Fruit fly (Drosophila melanogaster) whole organism, embryonic: ENCODE measurements around the gene APP-BP1.

Experiments
- Atf3 ChIP-seq: fragments of 200-800 bp; sonication (Bioruptor generic); optimal IDR thresholded peaks from 3 replicates; lab custom pipeline; 2016; ENCODE audit warnings: missing biosample characterization, missing genetic modification characterization
- Bteb2 ChIP-seq: fragments of 200-800 bp; sonication (Bioruptor generic); optimal IDR thresholded peaks from 2 replicates; lab custom pipeline; 2016; ENCODE audit warnings: missing biosample characterization, missing genetic modification characterization
- CG10209 ChIP-seq: fragments of 200-800 bp; sonication (Bioruptor generic); optimal IDR thresholded peaks from 3 replicates; lab custom pipeline; 2017; ENCODE audit warnings: missing biosample characterization, mild to moderate bottlenecking, missing genetic modification characterization, missing genetic modification reagents
- CG11247 ChIP-seq: fragments of 200-800 bp; sonication (Bioruptor generic); IDR thresholded peaks from 2 replicates; pipeline ENCODE4 v1.3.6; 2022; ENCODE audit warnings: missing biosample characterization, missing genetic modification characterization
- CG1233 ChIP-seq: fragments of 200-800 bp; sonication (Bioruptor generic); optimal IDR thresholded peaks from 4 replicates; lab custom pipeline; 2018; ENCODE audit warnings: missing biosample characterization, mild to moderate bottlenecking, missing genetic modification characterization
- CG13123 ChIP-seq: fragments of 200-800 bp; sonication (Bioruptor generic); optimal IDR thresholded peaks from 2 replicates; lab custom pipeline; 2016; ENCODE audit warnings: missing biosample characterization, missing genetic modification characterization
- CG14710 ChIP-seq: fragments of 200-800 bp; sonication (Bioruptor generic); optimal IDR thresholded peaks from 3 replicates; lab custom pipeline; 2019; ENCODE audit warnings: missing biosample characterization, mild to moderate bottlenecking, missing genetic modification characterization, moderate library complexity
- CG14965 ChIP-seq: fragments of 200-800 bp; sonication (Bioruptor generic); optimal IDR thresholded peaks from 2 replicates; lab custom pipeline; 2016; ENCODE audit warnings: missing biosample characterization, missing genetic modification characterization, borderline replicate concordance
- CG1602 ChIP-seq: fragments of 200-800 bp; sonication (Bioruptor generic); optimal IDR thresholded peaks from 3 replicates; lab custom pipeline; 2016; ENCODE audit warnings: missing biosample characterization, missing genetic modification characterization
- CG2889 ChIP-seq: fragments of 200-800 bp; sonication (Bioruptor generic); IDR thresholded peaks from 3 replicates; pipeline ENCODE4 v1.3.6; 2022; ENCODE audit warnings: missing biosample characterization, missing genetic modification characterization
- CG30431 ChIP-seq: fragments of 200-800 bp; sonication (Bioruptor generic); optimal IDR thresholded peaks from 2 replicates; lab custom pipeline; 2017; ENCODE audit warnings: missing biosample characterization, missing genetic modification characterization
- CG31224 ChIP-seq: fragments of 200-800 bp; sonication (Bioruptor generic); IDR thresholded peaks from 2 replicates; pipeline ENCODE4 v1.3.6; 2022; ENCODE audit warnings: missing biosample characterization, missing genetic modification characterization
- CG34376 ChIP-seq: fragments of 200-800 bp; sonication (Bioruptor generic); optimal IDR thresholded peaks from 2 replicates; lab custom pipeline; 2018; ENCODE audit warnings: missing biosample characterization, mild to moderate bottlenecking, missing genetic modification characterization
- CG43689 ChIP-seq: fragments of 200-800 bp; sonication (Bioruptor generic); IDR thresholded peaks from 2 replicates; pipeline ENCODE4 v1.3.6; 2022; ENCODE audit warnings: missing biosample characterization, missing genetic modification characterization
- CG4730 ChIP-seq: fragments of 200-800 bp; sonication (Bioruptor generic); IDR thresholded peaks from 2 replicates; pipeline ENCODE4 v1.3.6; 2022; ENCODE audit warnings: missing biosample characterization, missing genetic modification characterization
- CG4820 ChIP-seq: fragments of 200-800 bp; sonication (Bioruptor generic); optimal IDR thresholded peaks from 3 replicates; lab custom pipeline; 2016; ENCODE audit warnings: missing biosample characterization, missing genetic modification characterization
- CG6689 ChIP-seq: fragments of 200-800 bp; sonication (Bioruptor generic); IDR thresholded peaks from 2 replicates; pipeline ENCODE4 v1.3.6; 2022; ENCODE audit warnings: missing biosample characterization, missing genetic modification characterization
- CG7963 ChIP-seq: fragments of 200-800 bp; sonication (Bioruptor generic); IDR thresholded peaks from 3 replicates; pipeline ENCODE4 v1.3.6; 2022; ENCODE audit warnings: missing biosample characterization, missing genetic modification characterization; ENCODE audit not compliant: partially characterized antibody
- CG7987 ChIP-seq: fragments of 200-800 bp; sonication (Bioruptor generic); optimal IDR thresholded peaks from 2 replicates; lab custom pipeline; 2018; ENCODE audit warnings: missing biosample characterization, mild to moderate bottlenecking, missing genetic modification characterization, moderate library complexity
- CG9215 ChIP-seq: fragments of 200-800 bp; sonication (Bioruptor generic); IDR thresholded peaks from 2 replicates; pipeline ENCODE4 v1.3.6; 2022; ENCODE audit warnings: missing biosample characterization, missing genetic modification characterization
- Chrac-16 ChIP-seq: fragments of 200-800 bp; sonication (Bioruptor generic); optimal IDR thresholded peaks from 3 replicates; lab custom pipeline; 2016; ENCODE audit warnings: missing biosample characterization, missing genetic modification characterization
- E2f2 ChIP-seq: fragments of 200-800 bp; sonication (Bioruptor generic); IDR thresholded peaks from 2 replicates; pipeline ENCODE4 v1.3.6; 2022; ENCODE audit warnings: missing biosample characterization, missing genetic modification characterization
- Hr51 ChIP-seq, 2 experiments: fragments of 200-800 bp; sonication (Bioruptor generic); optimal IDR thresholded peaks; 2 replicates in 1 of 2; 3 replicates in 1 of 2; lab custom pipeline; 2016 to 2018; ENCODE audit warnings: missing biosample characterization in 2 of 2, missing genetic modification characterization in 2 of 2, mild to moderate bottlenecking in 1 of 2, moderate library complexity in 1 of 2
- Meics ChIP-seq: fragments of 200-800 bp; sonication (Bioruptor generic); optimal IDR thresholded peaks from 2 replicates; lab custom pipeline; 2017; ENCODE audit warnings: missing biosample characterization, mild to moderate bottlenecking, missing genetic modification characterization
- NC2β ChIP-seq: fragments of 200-800 bp; sonication (Bioruptor generic); optimal IDR thresholded peaks from 2 replicates; lab custom pipeline; 2016; ENCODE audit warnings: missing biosample characterization, missing genetic modification characterization
- Nf-YA ChIP-seq: fragments of 200-800 bp; sonication (Bioruptor generic); IDR thresholded peaks from 2 replicates; pipeline ENCODE4 v1.3.6; 2022; ENCODE audit warnings: missing biosample characterization, missing genetic modification characterization
- Nf-YB ChIP-seq: fragments of 200-800 bp; sonication (Bioruptor generic); optimal IDR thresholded peaks from 3 replicates; lab custom pipeline; 2019; ENCODE audit warnings: missing biosample characterization, mild to moderate bottlenecking, missing genetic modification characterization, moderate library complexity
- Nf-YC ChIP-seq: fragments of 200-800 bp; optimal IDR thresholded peaks from 3 replicates; lab custom pipeline; 2019; ENCODE audit warnings: missing biosample characterization, mild to moderate bottlenecking, missing genetic modification characterization, moderate library complexity
- Optix ChIP-seq: fragments of 200-800 bp; sonication (Bioruptor generic); IDR thresholded peaks from 3 replicates; pipeline ENCODE4 v1.3.6; 2022; ENCODE audit warnings: missing biosample characterization, missing genetic modification characterization
- Taf1 ChIP-seq: fragments of 200-800 bp; sonication (Bioruptor generic); IDR thresholded peaks from 2 replicates; pipeline ENCODE4 v1.3.6; 2022; ENCODE audit warnings: missing biosample characterization, missing genetic modification characterization
- crol ChIP-seq: fragments of 200-800 bp; sonication (Bioruptor generic); IDR thresholded peaks from 2 replicates; pipeline ENCODE4 v1.3.6; 2022; ENCODE audit warnings: missing biosample characterization, missing genetic modification characterization
- danr ChIP-seq: fragments of 200-800 bp; sonication (Bioruptor generic); IDR thresholded peaks from 2 replicates; pipeline ENCODE4 v1.3.6; 2022; ENCODE audit warnings: missing biosample characterization, missing genetic modification characterization
- dysf ChIP-seq: fragments of 200-800 bp; sonication (Bioruptor generic); IDR thresholded peaks from 3 replicates; pipeline ENCODE4 v1.3.6; 2022; ENCODE audit warnings: missing biosample characterization, missing genetic modification characterization
- eve ChIP-seq, 2 experiments: fragments of >200 bp; optimal IDR thresholded peaks; 2 replicates each; lab custom pipeline; 2017; ENCODE audit warnings: missing biosample characterization in 2 of 2, missing genetic modification characterization in 2 of 2
- gce ChIP-seq: fragments of 200-800 bp; sonication (Bioruptor generic); IDR thresholded peaks from 3 replicates; pipeline ENCODE4 v1.3.6; 2022; ENCODE audit warnings: missing biosample characterization, missing genetic modification characterization
- gfzf ChIP-seq: fragments of 200-800 bp; sonication (Bioruptor generic); optimal IDR thresholded peaks from 2 replicates; lab custom pipeline; 2016; ENCODE audit warnings: missing biosample characterization, mild to moderate bottlenecking, missing genetic modification characterization, moderate library complexity
- gsb-n ChIP-seq: fragments of 200-800 bp; sonication (Bioruptor generic); optimal IDR thresholded peaks from 3 replicates; lab custom pipeline; 2018; ENCODE audit warnings: missing biosample characterization, mild to moderate bottlenecking, missing genetic modification characterization
- ham ChIP-seq: fragments of 200-800 bp; sonication (Bioruptor generic); IDR thresholded peaks from 2 replicates; pipeline ENCODE4 v1.3.6; 2022; ENCODE audit warnings: missing biosample characterization, missing genetic modification characterization
- hbn ChIP-seq: fragments of 200-800 bp; sonication (Bioruptor generic); IDR thresholded peaks from 2 replicates; pipeline ENCODE4 v1.3.6; 2022; ENCODE audit warnings: missing biosample characterization, missing genetic modification characterization; ENCODE audit not compliant: partially characterized antibody
- insv ChIP-seq, 2 experiments: fragments of 200-800 bp; sonication (Bioruptor generic); optimal IDR thresholded peaks; 3 replicates each; lab custom pipeline; 2016 to 2018; ENCODE audit warnings: missing biosample characterization in 2 of 2, missing genetic modification characterization in 2 of 2
- kah ChIP-seq: fragments of 200-800 bp; sonication (Bioruptor generic); optimal IDR thresholded peaks from 2 replicates; lab custom pipeline; 2018; ENCODE audit warnings: missing biosample characterization, mild to moderate bottlenecking, missing genetic modification characterization
- luna ChIP-seq: fragments of 200-800 bp; sonication (Bioruptor generic); optimal IDR thresholded peaks from 2 replicates; lab custom pipeline; 2016; ENCODE audit warnings: missing biosample characterization, missing genetic modification characterization
- oc ChIP-seq: fragments of 200-800 bp; sonication (Bioruptor generic); optimal IDR thresholded peaks from 2 replicates; lab custom pipeline; 2018; ENCODE audit warnings: missing biosample characterization, mild to moderate bottlenecking, missing genetic modification characterization, moderate library complexity
- peb ChIP-seq: fragments of 200-800 bp; sonication (Bioruptor generic); IDR thresholded peaks from 2 replicates; pipeline ENCODE4 v1.3.6; 2022; ENCODE audit warnings: missing biosample characterization, missing genetic modification characterization
- pum ChIP-seq: fragments of 200-800 bp; sonication (Bioruptor generic); optimal IDR thresholded peaks from 2 replicates; lab custom pipeline; 2016; ENCODE audit warnings: missing biosample characterization, missing genetic modification characterization
- sc ChIP-seq, 3 experiments: fragments of >200 bp in 2 of 3; fragments of 200-800 bp in 1 of 3; sonication (Bioruptor generic) in 1 of 3; optimal IDR thresholded peaks; 2 replicates in 2 of 3; 3 replicates in 1 of 3; lab custom pipeline; 2017; ENCODE audit warnings: mild to moderate bottlenecking in 1 of 3, missing biosample characterization in 1 of 3, missing genetic modification characterization in 1 of 3, missing genetic modification reagents in 1 of 3
- sens-2 ChIP-seq: fragments of 200-800 bp; sonication (Bioruptor generic); IDR thresholded peaks from 2 replicates; pipeline ENCODE4 v1.3.6; 2022; ENCODE audit warnings: missing biosample characterization, missing genetic modification characterization
- stc ChIP-seq: fragments of 200-800 bp; sonication (Bioruptor generic); IDR thresholded peaks from 2 replicates; pipeline ENCODE4 v1.3.6; 2022; ENCODE audit warnings: missing biosample characterization, missing genetic modification characterization
- ttk ChIP-seq: fragments of 200-800 bp; sonication (Bioruptor generic); IDR thresholded peaks from 2 replicates; pipeline ENCODE4 v2.1.2; 2022; ENCODE audit warnings: missing biosample characterization, missing genetic modification characterization
- tup ChIP-seq: fragments of 200-800 bp; sonication (Bioruptor generic); optimal IDR thresholded peaks from 2 replicates; lab custom pipeline; 2016; ENCODE audit warnings: missing biosample characterization, mild to moderate bottlenecking, missing genetic modification characterization, moderate library complexity
- zfh1 ChIP-seq: fragments of 200-800 bp; sonication (Bioruptor generic); IDR thresholded peaks from 3 replicates; pipeline ENCODE4 v1.3.6; 2022; ENCODE audit warnings: missing biosample characterization, missing genetic modification characterization

APP-BP1 gene

dm6 chr3L:11064689-11065088 is 33.5 kb upstream of the APP-BP1 start, which contains the start of the genes CG32075, CG45101 and SuUR (continued):
- TF ChIP-seq Nf-YC (tag; lab: Kevin White, UChicago) (peak; percentile 78), gce (GFP tag; lab: Robert Waterston, UW) (no peak), CG31224 (peak; percentile 74), NC2β (GFP tag; lab: Kevin White, UChicago) (peak; percentile 86), CG7987 (GFP tag; lab: Kevin White, UChicago) (peak; percentile 65), CG43689 (GFP tag; lab: Robert Waterston, UW) (peak; percentile 50; the same call in 1 of the 2 replicates), kah (GFP tag; lab: Kevin White, UChicago) (peak; percentile 32), zfh1 (peak; percentile 92), CG9215 (peak; percentile 82), Meics (peak; percentile 86), tup (peak; percentile 75), Bteb2 (GFP tag; lab: Kevin White, UChicago) (peak; percentile 87), hbn (GFP tag; lab: Robert Waterston, UW) (no peak), gsb-n (peak; percentile 74), CG11247 (GFP tag; lab: Robert Waterston, UW) (peak; percentile 84), CG10209 (GFP tag; lab: Kevin White, UChicago) (peak; percentile 85), CG6689 (peak; percentile 88), ham (GFP tag; lab: Robert Waterston, UW) (peak; percentile 29; the same call in 1 of the 2 replicates), peb (GFP tag; lab: Robert Waterston, UW) (peak; percentile 87), danr (0 out of 2 replicates have a peak, but pooled peaks have one; percentile 33), CG13123 (peak; percentile 82), pum (GFP tag; lab: Kevin White, UChicago) (peak; percentile 87), ttk (peak; percentile 81), CG1233 (GFP tag; lab: Kevin White, UChicago) (peak; percentile 68), Hr51 (GFP tag; optimal IDR thresholded peaks at IDR 0.05; lab: Kevin White, UChicago) (peak; percentile 83 to 93), sens-2 (peak; percentile 65), crol (no peak), CG1602 (peak; percentile 92), stc (GFP tag; lab: Robert Waterston, UW) (peak; percentile 85), Atf3 (peak; percentile 89), Chrac-16 (GFP tag; lab: Kevin White, UChicago) (peak; percentile 93), gfzf (GFP tag; lab: Kevin White, UChicago) (peak; percentile 5), Nf-YB (GFP tag; lab: Kevin White, UChicago) (peak; percentile 53), sc (optimal IDR thresholded peaks at IDR 0.05; lab: Kevin White, UChicago) (no peak), sc (GFP tag; optimal IDR thresholded peaks at IDR 0.05; lab: Kevin White, UChicago) (peak; percentile 63), luna (GFP tag; lab: Kevin White, UChicago) (peak; percentile 88), CG14965 (GFP tag; lab: Kevin White, UChicago) (no peak), CG34376 (GFP tag; lab: Kevin White, UChicago) (peak; percentile 80), CG7963 (GFP tag; lab: Robert Waterston, UW) (no peak; the same call in 2 of the 3 replicates), eve (GFP tag; optimal IDR thresholded peaks at IDR 0.05; lab: Kevin White, UChicago) (peak in 1 of 2 experiments; percentile 32), CG4820 (peak; percentile 78), CG2889 (GFP tag; lab: Robert Waterston, UW) (peak; percentile 83), oc (tag; lab: Kevin White, UChicago) (peak; percentile 57), CG30431 (GFP tag; lab: Kevin White, UChicago) (peak; percentile 81), CG14710 (tag; lab: Kevin White, UChicago) (peak; percentile 63), Nf-YA (GFP tag; lab: Robert Waterston, UW) (peak; percentile 69; the same call in 1 of the 2 replicates), insv (GFP tag; optimal IDR thresholded peaks at IDR 0.05; lab: Kevin White, UChicago) (peak in 1 of 2 experiments; percentile 69), E2f2 (GFP tag; lab: Robert Waterston, UW) (peak; percentile 78), CG4730 (peak; percentile 81), Taf1 (GFP tag; lab: Robert Waterston, UW) (peak; percentile 67), Optix (GFP tag; lab: Robert Waterston, UW) (peak; percentile 70), dysf (GFP tag; lab: Robert Waterston, UW) (peak; percentile 87)
